Worm (Caenorhabditis elegans): ENCODE data around the gene npr-1.

DNA sequence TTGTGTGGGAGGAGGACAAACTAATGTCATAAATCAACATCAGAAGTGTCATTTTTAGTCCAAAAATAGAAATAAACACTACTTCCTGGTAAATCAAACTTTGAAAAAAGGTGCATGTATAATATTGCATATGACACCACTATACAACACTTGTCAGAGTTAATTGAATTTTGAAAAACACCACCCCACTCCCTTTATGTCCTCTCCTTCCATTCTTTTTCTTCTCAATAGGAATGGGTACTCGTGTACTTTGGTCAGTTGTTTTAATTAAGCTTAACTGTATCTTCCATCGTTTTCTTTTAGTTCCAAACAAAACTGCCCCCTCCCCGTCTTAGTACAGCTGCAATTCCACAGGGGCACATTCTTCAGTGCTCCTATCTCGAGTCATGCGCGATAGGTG lies 17.7 kb upstream of the npr-1 start:
- TF ChIP-seq fos-1 (tag; optimal IDR thresholded peaks at IDR 0.05) (no peak), lin-13 (GFP tag; optimal IDR thresholded peaks at IDR 0.05) (no peak), efl-3 (GFP tag; optimal IDR thresholded peaks at IDR 0.05) (no peak), zag-1 (tag; optimal IDR thresholded peaks at IDR 0.05) (no peak), unc-86 (tag; optimal IDR thresholded peaks at IDR 0.05) (no peak), skn-1 (tag; optimal IDR thresholded peaks at IDR 0.05) (no peak), xbp-1 (tag; optimal IDR thresholded peaks at IDR 0.05) (no peak), nhr-77 (tag; optimal IDR thresholded peaks at IDR 0.05) (no peak), nhr-11 (tag; optimal IDR thresholded peaks at IDR 0.05) (no peak), ama-1 (optimal IDR thresholded peaks at IDR 0.05) (no peak), nhr-12 (tag; optimal IDR thresholded peaks at IDR 0.05) (no peak), nhr-28 (tag; optimal IDR thresholded peaks at IDR 0.05) (no peak), mdl-1 (tag; optimal IDR thresholded peaks at IDR 0.05) (no peak), pqm-1 (tag; optimal IDR thresholded peaks at IDR 0.05) (no peak)
